Fruit fly (Drosophila melanogaster) whole organism: ENCODE data around the gene CG32214.

Experiments used
- CG8478 ChIP-seq: fragments of >200 bp; optimal IDR thresholded peaks from 2 replicates; lab custom pipeline; 2018; ENCODE audit warnings: inconsistent platforms
- pan ChIP-seq: fragments of >200 bp; optimal IDR thresholded peaks from 2 replicates; lab custom pipeline; 2017
- psq ChIP-seq: fragments of >200 bp; optimal IDR thresholded peaks from 2 replicates; lab custom pipeline; 2017

DNA sequence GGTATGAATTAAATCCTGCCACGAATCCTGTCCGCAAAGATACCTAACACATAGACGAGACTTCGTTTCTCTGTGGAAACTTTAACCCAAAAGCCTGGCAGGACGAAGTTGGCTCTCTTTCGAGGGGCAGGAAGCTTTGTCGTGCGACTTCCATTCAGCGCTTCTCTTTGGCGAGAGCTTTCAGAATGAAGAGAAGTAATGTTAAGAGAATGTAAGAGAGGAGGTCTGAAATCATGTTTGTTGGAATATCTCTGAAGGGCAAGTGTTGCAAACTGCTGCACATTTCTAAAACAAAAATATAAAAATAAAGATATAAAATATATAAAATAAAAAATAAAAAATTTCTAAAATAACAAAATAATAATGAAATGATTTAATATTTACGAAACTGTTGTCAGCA is 14.9 kb downstream of the CG32214 start:
- no peak for TF ChIP-seq CG8478 (lab: Kevin White, UChicago)
- no peak for TF ChIP-seq psq
- no peak for TF ChIP-seq pan
